Worm (Caenorhabditis elegans) whole organism, young adult: ENCODE data around the gene Y59A8B.25.
"Not testable (repeated sequence)": the region's sequence is repeated elsewhere in the genome, so short reads cannot be mapped to it uniquely, and the experiment has no call there.

Source experiments
- B0019.2 ChIP-seq: fragments of 200-800 bp; sonication (Bioruptor generic); conservative IDR thresholded peaks from 2 replicates; pipeline ENCODE4 v1.3.6; 2022; ENCODE audit warnings: missing genetic modification reagents, missing genetic modification characterization, missing compliant biosample characterization
- C06A6.2 ChIP-seq: fragments of 200-800 bp; sonication (Bioruptor generic); conservative IDR thresholded peaks from 2 replicates; pipeline ENCODE4 v1.3.6; 2022; ENCODE audit warnings: missing genetic modification characterization, missing compliant biosample characterization
- C17E4.6 ChIP-seq: fragments of 200-800 bp; sonication (Bioruptor generic); IDR thresholded peaks from 2 replicates; pipeline ENCODE4 v1.3.6; 2022; ENCODE audit warnings: missing genetic modification reagents, missing genetic modification characterization, missing compliant biosample characterization
- F22D6.2 ChIP-seq: sonication (generic microtip); optimal IDR thresholded peaks from 2 replicates; lab custom pipeline; 2016; ENCODE audit warnings: mild to moderate bottlenecking, missing genetic modification characterization, missing compliant biosample characterization
- F23B12.7 ChIP-seq: sonication (generic microtip); optimal IDR thresholded peaks from 2 replicates; lab custom pipeline; 2017; ENCODE audit warnings: missing genetic modification characterization, mild to moderate bottlenecking, missing compliant biosample characterization, antibody characterized with exemption, moderate library complexity; ENCODE audit not compliant: insufficient read depth
- F37B4.10 ChIP-seq: fragments of 200-800 bp; sonication (Bioruptor generic); IDR thresholded peaks from 2 replicates; pipeline ENCODE4 v1.3.6; 2022; ENCODE audit warnings: missing genetic modification characterization, missing compliant biosample characterization
- F39B2.1 ChIP-seq: fragments of 200-800 bp; sonication (Bioruptor generic); IDR thresholded peaks from 2 replicates; pipeline ENCODE4 v1.3.6; 2022; ENCODE audit warnings: missing genetic modification reagents, missing genetic modification characterization, missing compliant biosample characterization
- F49E8.2 ChIP-seq: sonication (generic microtip); optimal IDR thresholded peaks from 3 replicates; lab custom pipeline; 2017; ENCODE audit warnings: missing genetic modification characterization, mild to moderate bottlenecking, missing compliant biosample characterization, antibody characterized with exemption, moderate library complexity; ENCODE audit not compliant: insufficient read depth
- F55B11.4 ChIP-seq: sonication (generic microtip); optimal IDR thresholded peaks from 2 replicates; lab custom pipeline; 2016; ENCODE audit warnings: missing compliant biosample characterization, missing genetic modification characterization, borderline replicate concordance; ENCODE audit not compliant: insufficient read depth
- F57C9.4 ChIP-seq: sonication (generic microtip); optimal IDR thresholded peaks from 2 replicates; lab custom pipeline; 2017; ENCODE audit warnings: mild to moderate bottlenecking, missing genetic modification characterization, missing compliant biosample characterization
- T07F8.4 ChIP-seq: sonication (generic microtip); optimal IDR thresholded peaks from 2 replicates; lab custom pipeline; 2016; ENCODE audit warnings: mild to moderate bottlenecking, missing genetic modification characterization, moderate library complexity, missing compliant biosample characterization
- ZK185.1 ChIP-seq: sonication (generic microtip); optimal IDR thresholded peaks from 2 replicates; lab custom pipeline; 2016; ENCODE audit warnings: mild to moderate bottlenecking, missing genetic modification characterization, missing compliant biosample characterization; ENCODE audit not compliant: poor library complexity, severe bottlenecking
- akir-1 ChIP-seq: fragments of 200-800 bp; sonication (Bioruptor generic); optimal IDR thresholded peaks from 2 replicates; lab custom pipeline; 2018; ENCODE audit warnings: mild to moderate bottlenecking, missing genetic modification characterization, moderate library complexity, missing compliant biosample characterization
- aptf-2 ChIP-seq: fragments of 200-800 bp; sonication (Bioruptor generic); conservative IDR thresholded peaks from 2 replicates; pipeline ENCODE4 v1.3.6; 2022; ENCODE audit warnings: missing genetic modification reagents, missing genetic modification characterization, missing compliant biosample characterization
- attf-5 ChIP-seq: fragments of 200-800 bp; sonication (Bioruptor generic); optimal IDR thresholded peaks from 2 replicates; lab custom pipeline; 2018; ENCODE audit warnings: mild to moderate bottlenecking, missing genetic modification characterization, missing compliant biosample characterization
- attf-6 ChIP-seq: fragments of 200-800 bp; sonication (Bioruptor generic); IDR thresholded peaks from 2 replicates; pipeline ENCODE4 v1.3.6; 2022; ENCODE audit warnings: missing genetic modification reagents, missing genetic modification characterization, missing compliant biosample characterization
- bed-2 ChIP-seq: fragments of 200-800 bp; sonication (Bioruptor generic); IDR thresholded peaks from 2 replicates; pipeline ENCODE4 v1.3.6; 2022; ENCODE audit warnings: missing genetic modification reagents, missing genetic modification characterization, missing compliant biosample characterization
- cebp-1 ChIP-seq, 2 experiments: fragments of 200-800 bp in 1 of 2; sonication (Bioruptor generic) in 1 of 2; sonication (generic microtip) in 1 of 2; IDR thresholded peaks in 1 of 2; optimal IDR thresholded peaks in 1 of 2; 2 replicates each; pipeline versions ENCODE4 v1.3.6 to Lab custom; 2017 to 2022; ENCODE audit warnings: missing compliant biosample characterization in 2 of 2, missing genetic modification characterization in 2 of 2, mild to moderate bottlenecking in 1 of 2, missing genetic modification reagents in 1 of 2, moderate library complexity in 1 of 2
- ceh-100 ChIP-seq: fragments of 200-800 bp; sonication (Bioruptor generic); IDR thresholded peaks from 2 replicates; pipeline ENCODE4 v1.3.6; 2022; ENCODE audit warnings: missing genetic modification reagents, missing genetic modification characterization, missing compliant biosample characterization
- ceh-58 ChIP-seq: fragments of 200-800 bp; sonication (Bioruptor generic); IDR thresholded peaks from 2 replicates; pipeline ENCODE4 v1.3.6; 2022; ENCODE audit warnings: missing genetic modification characterization, missing compliant biosample characterization
- ceh-79 ChIP-seq: sonication (generic microtip); optimal IDR thresholded peaks from 2 replicates; lab custom pipeline; 2017; ENCODE audit warnings: mild to moderate bottlenecking, missing genetic modification characterization, missing compliant biosample characterization
- dpff-1 ChIP-seq: sonication (generic microtip); optimal IDR thresholded peaks from 2 replicates; lab custom pipeline; 2017; ENCODE audit warnings: mild to moderate bottlenecking, missing genetic modification characterization, missing compliant biosample characterization
- fkh-3 ChIP-seq: sonication (generic microtip); optimal IDR thresholded peaks from 2 replicates; lab custom pipeline; 2016; ENCODE audit warnings: mild to moderate bottlenecking, missing genetic modification characterization, missing compliant biosample characterization
- hlh-26 ChIP-seq: fragments of 200-800 bp; sonication (Bioruptor generic); conservative IDR thresholded peaks from 2 replicates; pipeline ENCODE4 v1.3.6; 2022; ENCODE audit warnings: missing genetic modification reagents, missing genetic modification characterization, missing compliant biosample characterization
- hmg-1.2 ChIP-seq: fragments of 200-800 bp; sonication (Bioruptor generic); IDR thresholded peaks from 2 replicates; pipeline ENCODE4 v1.3.6; 2022; ENCODE audit warnings: missing genetic modification reagents, missing genetic modification characterization, missing compliant biosample characterization
- lag-1 ChIP-seq: fragments of 200-800 bp; sonication (Bioruptor generic); IDR thresholded peaks from 2 replicates; pipeline ENCODE4 v1.3.6; 2022; ENCODE audit warnings: missing genetic modification reagents, missing genetic modification characterization, missing compliant biosample characterization
- lin-26 ChIP-seq: fragments of 200-800 bp; sonication (Bioruptor generic); IDR thresholded peaks from 2 replicates; pipeline ENCODE4 v1.3.6; 2022; ENCODE audit warnings: missing genetic modification reagents, missing genetic modification characterization, missing compliant biosample characterization
- mel-28 ChIP-seq: sonication (generic microtip); optimal IDR thresholded peaks from 2 replicates; lab custom pipeline; 2016; ENCODE audit warnings: borderline replicate concordance, mild to moderate bottlenecking, missing genetic modification characterization, missing compliant biosample characterization
- nfya-1 ChIP-seq: sonication (generic microtip); optimal IDR thresholded peaks from 2 replicates; lab custom pipeline; 2017; ENCODE audit warnings: antibody characterized with exemption, missing compliant biosample characterization, missing genetic modification characterization, borderline replicate concordance; ENCODE audit not compliant: insufficient read depth
- nfya-2 ChIP-seq: fragments of 200-800 bp; sonication (Bioruptor generic); IDR thresholded peaks from 2 replicates; pipeline ENCODE4 v1.3.6; 2022; ENCODE audit warnings: missing genetic modification reagents, missing genetic modification characterization, missing compliant biosample characterization
- nhr-80 ChIP-seq: sonication (generic microtip); optimal IDR thresholded peaks from 2 replicates; lab custom pipeline; 2016; ENCODE audit warnings: missing genetic modification characterization, missing compliant biosample characterization
- sea-2 ChIP-seq: fragments of 200-800 bp; sonication (Bioruptor generic); IDR thresholded peaks from 2 replicates; pipeline ENCODE4 v1.3.6; 2022; ENCODE audit warnings: missing genetic modification characterization, missing compliant biosample characterization
- snpc-1.1 ChIP-seq: sonication (generic microtip); optimal IDR thresholded peaks from 2 replicates; lab custom pipeline; 2017; ENCODE audit warnings: missing genetic modification characterization, mild to moderate bottlenecking, missing compliant biosample characterization, antibody characterized with exemption, moderate library complexity, missing genotype, missing genetic modification reagents; ENCODE audit not compliant: insufficient read depth
- snpc-1.3 ChIP-seq: sonication (generic microtip); optimal IDR thresholded peaks from 2 replicates; lab custom pipeline; 2017; ENCODE audit warnings: missing genetic modification characterization, mild to moderate bottlenecking, missing compliant biosample characterization, antibody characterized with exemption, moderate library complexity, missing genotype, missing genetic modification reagents; ENCODE audit not compliant: insufficient read depth
- snpc-4 ChIP-seq, 5 experiments: fragments of 150-350 bp in 1 of 5; sonication (generic microtip) in 4 of 5; optimal IDR thresholded peaks; 2 replicates each; lab custom pipeline; 2014 to 2018; ENCODE audit warnings: missing genetic modification characterization in 5 of 5, missing biosample characterization in 3 of 5, antibody characterized with exemption in 2 of 5, mild to moderate bottlenecking in 2 of 5, missing compliant biosample characterization in 2 of 5, missing genotype in 2 of 5, moderate library complexity in 2 of 5, missing genetic modification reagents in 1 of 5
- somi-1 ChIP-seq: fragments of 200-800 bp; sonication (Bioruptor generic); optimal IDR thresholded peaks from 2 replicates; lab custom pipeline; 2018; ENCODE audit warnings: mild to moderate bottlenecking, missing genetic modification characterization, missing compliant biosample characterization
- sptf-2 ChIP-seq: fragments of 200-800 bp; sonication (Bioruptor generic); optimal IDR thresholded peaks from 2 replicates; lab custom pipeline; 2018; ENCODE audit warnings: mild to moderate bottlenecking, missing genetic modification characterization, missing compliant biosample characterization
- tlf-1 ChIP-seq: fragments of 200-800 bp; sonication (Bioruptor generic); optimal IDR thresholded peaks from 2 replicates; lab custom pipeline; 2018; ENCODE audit warnings: mild to moderate bottlenecking, missing genetic modification characterization, missing compliant biosample characterization
- zfh-2 ChIP-seq: fragments of 200-800 bp; sonication (Bioruptor generic); conservative IDR thresholded peaks from 2 replicates; pipeline ENCODE4 v1.3.6; 2022; ENCODE audit warnings: missing genetic modification reagents, missing genetic modification characterization, missing compliant biosample characterization
- ztf-25 ChIP-seq: fragments of 200-800 bp; sonication (Bioruptor generic); IDR thresholded peaks from 2 replicates; pipeline ENCODE4 v1.3.6; 2022; ENCODE audit warnings: missing genetic modification reagents, missing genetic modification characterization, missing compliant biosample characterization

Gene Y59A8B.25

DNA sequence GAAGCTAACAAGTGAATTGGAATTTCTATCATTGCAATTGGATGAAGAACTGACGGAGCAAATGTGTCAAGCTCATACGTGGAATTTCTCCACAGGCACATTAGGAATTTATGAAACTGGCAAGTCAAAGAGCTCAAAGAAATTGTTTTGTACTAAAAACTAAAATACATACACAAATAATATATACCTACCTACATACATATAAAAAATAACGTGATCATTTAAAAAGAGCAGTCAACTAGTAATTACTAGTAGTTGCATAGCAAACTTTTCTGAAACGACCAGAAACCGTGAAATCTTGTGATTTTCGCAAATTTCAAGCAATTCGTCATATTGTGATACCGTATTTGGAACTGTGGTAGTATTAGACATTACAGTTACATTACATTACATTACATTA, 41.1 kb downstream of the Y59A8B.25 start, which contains the start of gene srh-133:
Gene srh-133, minus strand, starts transcription at position 101 of the 400 bp plus-strand sequence.
- TF ChIP-seq tlf-1 (GFP tag; lab: Kevin White, UChicago) (no peak), snpc-4 (GFP tag; optimal IDR thresholded peaks at IDR 0.05; lab: Kevin White, UChicago) (no peak), snpc-4 (tag; optimal IDR thresholded peaks at IDR 0.05; lab: Kevin White, UChicago) (no peak), C06A6.2 (no peak), F57C9.4 (tag; lab: Kevin White, UChicago) (no peak), dpff-1 (no peak), F49E8.2 (tag; lab: Kevin White, UChicago) (no peak), hlh-26 (GFP tag; lab: Robert Waterston, UW) (no peak), nfya-1 (tag; lab: Kevin White, UChicago) (no peak), F55B11.4 (no peak), attf-5 (no peak), attf-6 (GFP tag; lab: Robert Waterston, UW) (no peak), ceh-79 (tag; lab: Kevin White, UChicago) (no peak), C17E4.6 (GFP tag; lab: Robert Waterston, UW) (no peak), fkh-3 (tag; lab: Kevin White, UChicago) (no peak), lag-1 (GFP tag; lab: Robert Waterston, UW) (no peak), sea-2 (GFP tag; lab: Robert Waterston, UW) (no peak), somi-1 (no peak), mel-28 (no peak), snpc-1.1 (tag; lab: Kevin White, UChicago) (no peak), ztf-25 (GFP tag; lab: Robert Waterston, UW) (no peak)

DNA sequence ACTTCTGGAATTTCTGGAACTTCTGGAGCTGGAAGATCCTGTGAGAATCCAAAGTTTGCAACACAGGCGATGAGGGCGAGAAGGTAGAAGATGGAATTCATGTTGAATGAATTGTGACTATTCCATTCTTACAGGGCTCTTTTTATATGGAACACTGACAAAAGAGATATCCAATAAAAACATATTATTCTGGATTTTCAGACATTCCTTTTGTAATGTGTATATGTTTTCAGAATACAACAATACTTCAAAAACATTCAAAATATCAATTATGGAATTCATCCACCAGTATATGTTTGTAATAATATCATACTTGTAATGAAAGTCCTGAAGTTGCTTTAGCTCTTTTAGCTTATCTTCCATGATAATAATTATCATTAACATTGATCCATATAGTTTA, 44.5 kb downstream of the Y59A8B.25 start, which contains the start of gene Y59A8B.26:
Gene Y59A8B.26, minus strand, starts transcription at position 101 of the 400 bp plus-strand sequence.
- not testable (repeated sequence) for TF ChIP-seq sptf-2 (GFP tag; lab: Kevin White, UChicago); attf-5; F39B2.1 (GFP tag; lab: Robert Waterston, UW)

DNA sequence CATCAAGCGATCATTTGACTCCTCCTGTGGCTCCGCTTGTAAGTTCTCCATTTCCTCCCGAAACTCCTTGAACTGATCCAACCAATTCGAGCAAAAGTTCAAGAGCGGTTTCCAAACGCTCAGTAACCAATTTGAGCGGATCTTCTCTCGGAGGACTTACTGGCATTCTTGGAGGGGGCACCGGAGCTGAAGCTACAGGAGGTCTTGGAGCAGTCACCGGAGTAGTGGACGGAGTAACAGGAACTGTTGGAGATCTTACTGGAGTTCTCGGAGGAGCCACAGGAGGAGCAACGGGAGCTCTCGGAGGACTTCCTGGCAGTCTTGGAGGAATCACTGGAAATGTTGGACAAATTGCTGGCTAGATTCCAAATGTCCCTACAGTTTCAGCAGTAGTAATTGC, 46.5 kb downstream of the Y59A8B.25 start:
- TF ChIP-seq T07F8.4 (tag; lab: Kevin White, UChicago) (no peak), bed-2 (no peak), F37B4.10 (GFP tag; lab: Robert Waterston, UW) (no peak), zfh-2 (GFP tag; lab: Robert Waterston, UW) (peak; percentile 54; the same call in 1 of the 2 replicates), F22D6.2 (no peak), ceh-58 (GFP tag; lab: Robert Waterston, UW) (no peak)

DNA sequence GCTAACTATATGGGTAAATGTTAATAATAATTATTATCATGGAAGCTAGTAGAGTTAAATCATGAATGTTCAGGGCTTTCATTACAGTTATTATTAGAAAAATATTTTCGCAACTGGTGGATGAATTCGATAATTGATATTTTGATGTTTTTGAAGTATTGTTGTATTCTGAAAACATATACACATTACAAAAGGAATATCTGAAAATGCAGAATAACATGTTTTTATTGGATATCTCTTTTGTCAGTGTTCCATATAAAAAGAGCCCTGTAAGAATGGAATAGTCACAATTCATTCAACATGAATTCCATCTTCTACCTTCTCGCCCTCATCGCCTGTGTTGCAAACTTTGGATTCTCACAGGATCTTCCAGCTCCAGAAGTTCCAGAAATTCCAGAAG, 48.3 kb downstream of the Y59A8B.25 start, which contains the start of gene Y59A8B.19:
Gene Y59A8B.19, plus strand, starts transcription at position 301 of the 400 bp plus-strand sequence.
- TF ChIP-seq F23B12.7 (tag; lab: Kevin White, UChicago); aptf-2 (GFP tag; lab: Robert Waterston, UW); F55B11.4: not testable (repeated sequence)

DNA sequence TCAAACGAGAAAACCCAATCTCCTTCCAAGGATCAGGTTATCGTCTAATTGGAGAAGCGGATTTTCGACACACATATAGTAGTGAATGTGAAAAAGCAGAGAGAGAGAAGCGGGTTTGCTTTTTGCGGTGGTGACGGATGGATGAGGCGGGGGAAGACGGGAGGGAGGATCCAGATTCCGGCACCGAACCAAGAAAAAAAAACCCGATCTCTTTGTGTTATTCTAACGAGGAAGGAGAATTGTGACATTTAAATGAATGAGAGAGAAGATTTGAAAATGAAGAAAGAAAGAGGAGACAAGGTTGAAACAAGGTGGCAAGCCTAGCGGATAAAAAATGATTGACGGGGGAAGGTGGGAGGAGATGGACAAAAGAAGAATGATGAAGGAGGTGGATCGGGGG, 51.3 kb downstream of the Y59A8B.25 start:
- TF ChIP-seq ceh-79 (tag; lab: Kevin White, UChicago) (no peak), hmg-1.2 (GFP tag; lab: Robert Waterston, UW) (no peak), zfh-2 (GFP tag; lab: Robert Waterston, UW) (no peak), ZK185.1 (tag; lab: Kevin White, UChicago) (no peak), ceh-100 (GFP tag; lab: Robert Waterston, UW) (no peak), dpff-1 (no peak), F57C9.4 (tag; lab: Kevin White, UChicago) (no peak), cebp-1 (GFP tag; IDR thresholded peaks at IDR 0.05; lab: Robert Waterston, UW) (no peak), cebp-1 (tag; optimal IDR thresholded peaks at IDR 0.05; lab: Kevin White, UChicago) (no peak), B0019.2 (no peak), nfya-2 (GFP tag; lab: Robert Waterston, UW) (no peak), nhr-80 (tag; lab: Kevin White, UChicago) (no peak), lin-26 (GFP tag; lab: Robert Waterston, UW) (no peak), akir-1 (GFP tag; lab: Kevin White, UChicago) (no peak), snpc-1.3 (tag; lab: Kevin White, UChicago) (no peak)
